Worm (Caenorhabditis elegans) whole organism, early embryonic: Measurements from ENCODE around the gene T09A5.14.

Experiments used
- aly-1 ChIP-seq: sonication (generic microtip); optimal IDR thresholded peaks from 2 replicates; lab custom pipeline; 2016; ENCODE audit warnings: missing genetic modification characterization, missing compliant biosample characterization
- ama-1 ChIP-seq: fragments of 150-350 bp; optimal IDR thresholded peaks from 2 replicates; lab custom pipeline; 2014
- ceh-13 ChIP-seq: fragments of 200-800 bp; sonication (Bioruptor generic); optimal IDR thresholded peaks from 2 replicates; lab custom pipeline; 2018; ENCODE audit warnings: mild to moderate bottlenecking, missing genetic modification characterization, missing compliant biosample characterization
- ceh-36 ChIP-seq: sonication (generic microtip); optimal IDR thresholded peaks from 2 replicates; lab custom pipeline; 2016; ENCODE audit warnings: missing genetic modification characterization, inconsistent platforms, missing compliant biosample characterization
- ets-7 ChIP-seq: sonication (generic microtip); optimal IDR thresholded peaks from 2 replicates; lab custom pipeline; 2016; ENCODE audit warnings: missing genotype, missing genetic modification characterization, missing compliant biosample characterization
- hmbx-1 ChIP-seq: sonication (generic microtip); optimal IDR thresholded peaks from 2 replicates; lab custom pipeline; 2016; ENCODE audit warnings: mild to moderate bottlenecking, missing genetic modification characterization, missing compliant biosample characterization
- pes-1 ChIP-seq: fragments of 200-800 bp; sonication (Bioruptor generic); IDR thresholded peaks from 2 replicates; pipeline ENCODE4 v1.3.6; 2022; ENCODE audit warnings: missing genetic modification reagents, missing genetic modification characterization, missing compliant biosample characterization
- scrt-1 ChIP-seq: fragments of 200-800 bp; sonication (Bioruptor generic); IDR thresholded peaks from 2 replicates; pipeline ENCODE4 v1.3.6; 2022; ENCODE audit warnings: missing genetic modification characterization, missing compliant biosample characterization
- tbx-11 ChIP-seq: fragments of 200-800 bp; sonication (Bioruptor generic); IDR thresholded peaks from 2 replicates; pipeline ENCODE4 v1.3.6; 2022; ENCODE audit warnings: missing genetic modification characterization, missing compliant biosample characterization
- tra-4 ChIP-seq: sonication (generic microtip); optimal IDR thresholded peaks from 2 replicates; lab custom pipeline; 2017; ENCODE audit warnings: missing genetic modification characterization, missing compliant biosample characterization

DNA sequence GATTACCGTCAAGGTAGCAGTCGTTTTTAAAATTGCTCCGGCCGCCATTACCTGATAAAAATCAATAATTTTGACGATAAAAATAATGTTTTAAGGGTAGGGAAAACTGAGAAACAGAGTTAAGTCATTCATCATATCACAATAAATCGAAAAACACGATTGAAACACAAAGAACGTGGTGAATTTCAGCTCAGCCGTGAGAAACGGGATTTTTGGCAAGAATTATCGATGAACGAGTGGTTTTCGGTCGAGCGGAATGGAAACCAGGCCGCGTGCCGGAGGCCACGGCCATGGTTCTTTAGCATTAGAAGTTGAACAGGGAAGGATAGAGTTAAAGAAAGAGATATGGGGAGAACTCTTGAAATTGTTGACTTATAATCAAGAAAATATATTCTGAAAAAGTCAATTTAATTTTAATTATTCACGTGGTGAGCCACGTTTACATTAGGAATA is 47.1 kb downstream of the T09A5.14 start, which contains the start of the genes vha-4 and T01H3.5:
- no peak for TF ChIP-seq pes-1
- no peak for TF ChIP-seq hmbx-1 (tag; lab: Kevin White, UChicago)
- TF ChIP-seq tra-4 (tag; lab: Kevin White, UChicago) = no peak
- TF ChIP-seq scrt-1 (GFP tag; lab: Robert Waterston, UW) = no peak
- no peak for TF ChIP-seq aly-1 (tag; lab: Kevin White, UChicago)
- TF ChIP-seq ceh-36 = no peak
- no peak for TF ChIP-seq ets-7 (tag; lab: Kevin White, UChicago)
- TF ChIP-seq ama-1 = no peak
- TF ChIP-seq tbx-11 (GFP tag; lab: Robert Waterston, UW) = no peak
- no peak for TF ChIP-seq ceh-13 (GFP tag; lab: Kevin White, UChicago)
